Fruit fly (Drosophila melanogaster): Measurements from ENCODE around the gene aus.
A peak's percentile ranks its signal among the peaks of the same experiment; 100 is the strongest.

Gene aus

DNA sequence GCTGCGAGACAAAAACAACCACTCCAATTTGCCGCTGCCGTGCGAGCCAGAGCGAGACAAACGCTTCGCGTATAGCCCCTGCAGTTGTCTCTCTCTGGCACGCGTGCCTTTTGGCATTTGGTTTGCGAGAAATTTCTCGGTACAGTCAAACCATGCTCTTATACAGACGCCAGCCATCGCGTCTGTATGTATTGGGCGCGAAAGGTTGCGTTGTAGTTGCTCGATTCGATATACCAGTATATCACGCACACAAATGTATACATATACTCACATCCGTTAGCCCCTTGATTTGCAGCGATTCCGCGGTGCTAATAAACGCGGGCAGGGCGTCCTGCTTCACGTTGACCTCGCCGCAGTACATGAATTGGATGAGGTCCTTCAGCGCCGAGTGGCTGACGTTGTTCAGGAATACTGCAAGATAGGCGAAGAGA, 26.9 kb upstream of the aus start:
- no peak for TF ChIP-seq CG11617 (GFP tag; optimal IDR thresholded peaks at IDR 0.05)
- TF ChIP-seq CG1620 (GFP tag; optimal IDR thresholded peaks at IDR 0.05) = no peak
- TF ChIP-seq ovo (GFP tag; optimal IDR thresholded peaks at IDR 0.05) = no peak
- TF ChIP-seq CG12768 (GFP tag; optimal IDR thresholded peaks at IDR 0.05) = peak; percentile 62
- no peak for TF ChIP-seq cnc (optimal IDR thresholded peaks at IDR 0.05)
- TF ChIP-seq cic (GFP tag; optimal IDR thresholded peaks at IDR 0.05) = peak; percentile 77
- no peak for TF ChIP-seq toe (GFP tag; optimal IDR thresholded peaks at IDR 0.05)
- peak; percentile 47 for TF ChIP-seq CG7101 (tag; optimal IDR thresholded peaks at IDR 0.05)
- TF ChIP-seq tj (GFP tag; optimal IDR thresholded peaks at IDR 0.05) = peak; percentile 29
- TF ChIP-seq Hr96 (GFP tag; optimal IDR thresholded peaks at IDR 0.05) = no peak
- TF ChIP-seq bab1 (GFP tag; optimal IDR thresholded peaks at IDR 0.05) = peak; percentile 76
- TF ChIP-seq CG14711 (tag; optimal IDR thresholded peaks at IDR 0.05) = no peak
- peak; percentile 48 for TF ChIP-seq kay (GFP tag; ENCODE audit: borderline replicate concordance)
- peak; percentile 89 for TF ChIP-seq Mnt (GFP tag; optimal IDR thresholded peaks at IDR 0.05)
- TF ChIP-seq CG5204 (GFP tag; optimal IDR thresholded peaks at IDR 0.05) = no peak
- peak; percentile 78 for TF ChIP-seq pad (GFP tag; optimal IDR thresholded peaks at IDR 0.05)
- TF ChIP-seq Clk (GFP tag; optimal IDR thresholded peaks at IDR 0.05) = peak; percentile 29
- peak; percentile 51 for TF ChIP-seq CG33017 (tag; optimal IDR thresholded peaks at IDR 0.05)
- peak; percentile 22 for TF ChIP-seq Crg-1 (GFP tag; optimal IDR thresholded peaks at IDR 0.05)
- TF ChIP-seq CG7045 (GFP tag; optimal IDR thresholded peaks at IDR 0.05) = peak; percentile 16

DNA sequence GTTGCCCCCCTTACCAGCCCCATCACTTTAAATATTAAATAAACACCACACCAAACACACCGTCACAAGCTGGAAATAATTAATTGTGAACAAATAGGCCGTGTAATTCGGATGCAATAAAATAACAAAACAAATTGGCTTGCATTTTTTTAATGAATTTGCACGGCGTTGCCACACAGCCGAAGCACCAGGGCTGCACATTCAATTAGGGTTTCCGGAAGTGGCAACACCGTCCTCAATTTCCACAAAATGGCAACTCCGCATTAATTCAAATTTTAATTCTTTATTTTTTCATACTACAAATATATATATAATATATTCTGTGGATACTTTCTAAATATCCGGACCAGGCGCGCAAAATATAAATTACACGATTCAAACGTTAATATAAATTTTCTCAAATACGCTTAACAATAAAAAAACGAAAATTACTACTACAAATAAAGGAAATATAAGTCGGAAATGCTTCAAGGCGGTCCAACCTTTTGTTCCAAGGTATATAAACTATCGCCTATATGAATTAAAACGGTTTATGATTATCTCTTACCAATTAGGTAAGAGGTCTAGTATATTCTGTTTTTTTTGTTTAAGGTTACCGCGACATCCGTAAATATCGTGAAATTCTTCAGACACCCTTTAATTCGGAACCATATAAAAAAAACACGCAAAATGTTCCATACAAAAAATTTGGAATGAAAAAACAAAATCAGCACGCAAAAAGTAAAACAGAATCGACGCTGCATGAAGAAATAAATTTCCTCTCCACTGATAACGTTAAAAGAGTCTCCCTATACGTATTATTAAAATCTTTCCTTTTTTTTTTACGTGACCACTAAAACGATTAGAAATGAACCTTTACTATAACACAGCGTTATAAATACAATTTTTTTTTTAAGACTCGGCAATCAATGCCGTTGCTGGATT, 24.3 kb upstream of the aus start:
- peak; percentile 56 for TF ChIP-seq CG7045 (GFP tag; optimal IDR thresholded peaks at IDR 0.05)
- no peak for TF ChIP-seq cic (GFP tag; optimal IDR thresholded peaks at IDR 0.05)
- no peak for TF ChIP-seq Hr96 (GFP tag; optimal IDR thresholded peaks at IDR 0.05)
- TF ChIP-seq CG14711 (tag; optimal IDR thresholded peaks at IDR 0.05) = peak; percentile 17
- TF ChIP-seq CG33017 (tag; optimal IDR thresholded peaks at IDR 0.05) = no peak
- TF ChIP-seq kay (GFP tag; ENCODE audit: borderline replicate concordance) = peak; percentile 97
- no peak for TF ChIP-seq Clk (GFP tag; optimal IDR thresholded peaks at IDR 0.05)
- TF ChIP-seq Crg-1 (GFP tag; optimal IDR thresholded peaks at IDR 0.05) = peak; percentile 11
- TF ChIP-seq pad (GFP tag; optimal IDR thresholded peaks at IDR 0.05) = peak; percentile 58
- TF ChIP-seq tj (GFP tag; optimal IDR thresholded peaks at IDR 0.05) = peak; percentile 58
- TF ChIP-seq Mnt (GFP tag; optimal IDR thresholded peaks at IDR 0.05) = peak; percentile 14
- peak; percentile 65 for TF ChIP-seq bab1 (GFP tag; optimal IDR thresholded peaks at IDR 0.05)
- TF ChIP-seq CG5204 (GFP tag; optimal IDR thresholded peaks at IDR 0.05) = no peak
- no peak for TF ChIP-seq toe (GFP tag; optimal IDR thresholded peaks at IDR 0.05)
- peak; percentile 22 for TF ChIP-seq ovo (GFP tag; optimal IDR thresholded peaks at IDR 0.05)
- TF ChIP-seq cnc (optimal IDR thresholded peaks at IDR 0.05) = no peak
- TF ChIP-seq CG1620 (GFP tag; optimal IDR thresholded peaks at IDR 0.05) = no peak
- TF ChIP-seq CG12768 (GFP tag; optimal IDR thresholded peaks at IDR 0.05) = peak; percentile 40
- TF ChIP-seq CG7101 (tag; optimal IDR thresholded peaks at IDR 0.05) = peak; percentile 61
- no peak for TF ChIP-seq CG11617 (GFP tag; optimal IDR thresholded peaks at IDR 0.05)

DNA sequence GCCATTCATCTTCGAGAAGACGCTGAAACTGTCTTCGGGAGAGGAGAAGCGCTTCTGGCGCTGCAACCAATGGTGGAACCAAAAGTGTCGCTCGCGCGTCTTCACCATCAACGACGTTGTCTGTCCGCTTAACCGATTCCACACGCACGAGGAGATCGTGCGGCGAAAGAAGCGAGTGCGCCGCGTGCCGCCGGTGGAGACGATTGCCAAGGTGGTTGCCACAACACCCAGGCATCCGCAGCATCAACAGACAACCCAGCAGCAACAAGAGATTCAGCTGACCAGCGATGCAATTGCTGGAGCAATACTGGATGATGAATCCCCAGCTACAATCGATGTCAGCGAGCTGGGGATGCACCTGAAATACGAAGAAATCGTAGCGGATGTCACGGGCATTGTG, 19.0 kb upstream of the aus start:
- TF ChIP-seq Mnt (GFP tag; optimal IDR thresholded peaks at IDR 0.05) = no peak
- TF ChIP-seq Clk (GFP tag; optimal IDR thresholded peaks at IDR 0.05) = no peak
- no peak for TF ChIP-seq Crg-1 (GFP tag; optimal IDR thresholded peaks at IDR 0.05)
- no peak for TF ChIP-seq tj (GFP tag; optimal IDR thresholded peaks at IDR 0.05)
- TF ChIP-seq Hr96 (GFP tag; optimal IDR thresholded peaks at IDR 0.05) = no peak
- TF ChIP-seq pad (GFP tag; optimal IDR thresholded peaks at IDR 0.05) = no peak
- no peak for TF ChIP-seq CG12768 (GFP tag; optimal IDR thresholded peaks at IDR 0.05)

DNA sequence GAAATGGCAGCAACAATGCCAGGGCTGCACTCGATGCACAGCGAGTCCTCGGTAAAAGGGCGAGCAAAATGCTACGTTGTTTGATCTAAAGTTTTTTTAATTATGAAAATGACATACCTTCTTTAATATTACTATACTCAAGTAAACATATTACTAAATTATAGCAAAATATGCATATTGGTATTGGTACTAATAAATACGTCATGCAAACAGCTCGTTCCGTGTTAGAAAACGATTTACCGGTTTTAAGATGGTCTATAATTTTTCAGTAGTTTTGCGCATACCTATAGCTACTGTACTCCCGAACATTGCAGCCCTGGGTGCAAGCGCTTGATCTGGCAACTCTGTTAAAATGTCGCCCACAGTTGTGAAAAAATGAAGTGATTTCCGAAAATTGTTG, 15.9 kb upstream of the aus start:
- TF ChIP-seq CG7045 (GFP tag; optimal IDR thresholded peaks at IDR 0.05) = peak; percentile 97
- TF ChIP-seq cnc (optimal IDR thresholded peaks at IDR 0.05) = no peak
- peak; percentile 99 for TF ChIP-seq toe (GFP tag; optimal IDR thresholded peaks at IDR 0.05)
- TF ChIP-seq cic (GFP tag; optimal IDR thresholded peaks at IDR 0.05) = peak; percentile 63
- peak; percentile 93 for TF ChIP-seq CG33017 (tag; optimal IDR thresholded peaks at IDR 0.05)
- peak; percentile 97 for TF ChIP-seq CG7101 (tag; optimal IDR thresholded peaks at IDR 0.05)
- peak; percentile 93 for TF ChIP-seq bab1 (GFP tag; optimal IDR thresholded peaks at IDR 0.05)
- peak; percentile 97 for TF ChIP-seq CG1620 (GFP tag; optimal IDR thresholded peaks at IDR 0.05)
- TF ChIP-seq CG12768 (GFP tag; optimal IDR thresholded peaks at IDR 0.05) = peak; percentile 98
- TF ChIP-seq Clk (GFP tag; optimal IDR thresholded peaks at IDR 0.05) = peak; percentile 94
- peak; percentile 97 for TF ChIP-seq CG11617 (GFP tag; optimal IDR thresholded peaks at IDR 0.05)
- peak; percentile 90 for TF ChIP-seq pad (GFP tag; optimal IDR thresholded peaks at IDR 0.05)
- no peak for TF ChIP-seq kay (GFP tag; ENCODE audit: borderline replicate concordance)
- peak; percentile 97 for TF ChIP-seq ovo (GFP tag; optimal IDR thresholded peaks at IDR 0.05)
- TF ChIP-seq tj (GFP tag; optimal IDR thresholded peaks at IDR 0.05) = peak; percentile 79
- TF ChIP-seq CG14711 (tag; optimal IDR thresholded peaks at IDR 0.05) = peak; percentile 91
- TF ChIP-seq CG5204 (GFP tag; optimal IDR thresholded peaks at IDR 0.05) = peak; percentile 98
- peak; percentile 96 for TF ChIP-seq Crg-1 (GFP tag; optimal IDR thresholded peaks at IDR 0.05)
- no peak for TF ChIP-seq Hr96 (GFP tag; optimal IDR thresholded peaks at IDR 0.05)
- peak; percentile 92 for TF ChIP-seq Mnt (GFP tag; optimal IDR thresholded peaks at IDR 0.05)

DNA sequence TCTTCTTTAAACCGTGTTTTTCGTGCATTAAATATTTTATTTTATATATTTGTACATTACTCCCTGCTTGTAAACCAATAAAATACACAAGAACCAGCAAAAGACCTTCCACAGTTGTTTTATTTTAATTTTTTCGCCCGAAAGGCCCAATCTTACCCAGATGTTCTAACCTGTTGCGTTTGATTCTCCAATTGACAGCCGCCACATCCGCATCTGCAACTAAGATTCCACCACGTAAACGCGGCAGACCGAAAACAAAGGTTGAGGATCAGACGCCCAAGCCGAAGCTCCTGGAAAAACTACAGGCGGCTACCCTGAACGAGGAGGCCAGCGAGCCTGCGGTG, 10.8 kb upstream of the aus start:
- no peak for TF ChIP-seq CG1620 (GFP tag; optimal IDR thresholded peaks at IDR 0.05)
- TF ChIP-seq CG5204 (GFP tag; optimal IDR thresholded peaks at IDR 0.05) = no peak
- TF ChIP-seq cic (GFP tag; optimal IDR thresholded peaks at IDR 0.05) = no peak
- no peak for TF ChIP-seq toe (GFP tag; optimal IDR thresholded peaks at IDR 0.05)
- no peak for TF ChIP-seq Mnt (GFP tag; optimal IDR thresholded peaks at IDR 0.05)
- TF ChIP-seq CG33017 (tag; optimal IDR thresholded peaks at IDR 0.05) = no peak
- TF ChIP-seq CG12768 (GFP tag; optimal IDR thresholded peaks at IDR 0.05) = no peak

Data from whole organism, adult.